Fruit fly (Drosophila melanogaster): Measurements from ENCODE around the gene CG42714.

The CG42714 gene

dm6 chr3L:6245646-6246045 is 11.8 kb upstream of the CG42714 start, which contains the start of gene Mdr65:
Mdr65 (minus strand) TSS chr3L:6245746.
- no peak for TF ChIP-seq zf30C (GFP tag; optimal IDR thresholded peaks at IDR 0.05)
- TF ChIP-seq CG4617 (GFP tag; optimal IDR thresholded peaks at IDR 0.05; ENCODE audit: borderline replicate concordance) = no peak
- TF ChIP-seq CG3407 (GFP tag; optimal IDR thresholded peaks at IDR 0.05) = no peak
- TF ChIP-seq eyg (GFP tag; optimal IDR thresholded peaks at IDR 0.05) = no peak
- no peak for TF ChIP-seq dpn (GFP tag; optimal IDR thresholded peaks at IDR 0.05)
- TF ChIP-seq CG6791 (GFP tag; IDR thresholded peaks at IDR 0.05; ENCODE audit: partially characterized antibody) = no peak
- TF ChIP-seq her (GFP tag; optimal IDR thresholded peaks at IDR 0.05) = no peak
- no peak for TF ChIP-seq fd96Cb (tag; optimal IDR thresholded peaks at IDR 0.05)
- TF ChIP-seq Dek (tag; optimal IDR thresholded peaks at IDR 0.05) = no peak

DNA sequence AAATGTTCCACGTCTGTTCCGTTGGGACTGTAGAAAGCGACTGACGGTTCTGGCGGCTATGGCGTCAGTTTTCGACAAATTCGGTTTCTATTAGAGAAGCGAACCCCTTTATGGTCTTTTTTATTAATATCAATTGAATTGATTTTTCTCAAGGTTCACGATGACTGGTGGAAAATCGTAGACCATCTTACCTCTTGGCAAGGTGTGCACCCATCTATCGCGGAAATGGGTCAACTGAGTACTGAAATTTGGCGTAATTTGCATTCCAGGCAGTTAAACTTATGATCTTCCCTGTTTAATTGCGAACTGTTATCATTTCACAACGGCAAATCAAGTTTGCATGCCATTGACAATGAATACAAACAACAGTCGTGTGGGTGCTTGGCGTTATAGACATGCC is 6.1 kb upstream of the CG42714 start, which contains the start of gene CG10226:
CG10226 (minus strand) TSS at position 101 of the 400 bp plus-strand sequence.
- no peak for TF ChIP-seq Max (GFP tag; optimal IDR thresholded peaks at IDR 0.05)
- no peak for TF ChIP-seq kah (GFP tag; optimal IDR thresholded peaks at IDR 0.05)
- no peak for TF ChIP-seq CG33213 (GFP tag; optimal IDR thresholded peaks at IDR 0.05)
- no peak for TF ChIP-seq CG13296 (GFP tag; optimal IDR thresholded peaks at IDR 0.05)
- TF ChIP-seq Pdp1 (GFP tag; optimal IDR thresholded peaks at IDR 0.05) = no peak

DNA sequence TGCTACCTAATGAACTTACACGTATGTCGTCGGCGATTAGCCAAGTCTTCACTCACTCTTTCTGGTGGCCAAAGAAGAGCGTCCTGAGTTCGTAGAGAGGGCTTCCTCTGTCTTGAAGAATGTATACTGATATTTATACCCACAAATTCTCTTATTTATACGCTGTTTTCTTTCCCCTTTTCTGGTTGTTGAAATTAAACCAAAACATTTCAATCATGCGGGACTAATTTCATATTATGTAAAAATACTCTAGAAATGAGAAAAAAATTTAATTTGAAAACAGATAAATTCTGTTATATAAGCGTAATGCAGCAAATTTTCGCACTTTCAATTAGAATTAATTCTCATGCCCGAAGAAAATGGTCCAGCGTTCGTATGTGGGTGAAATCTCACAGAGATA is 575 bp downstream of the CG42714 start, which contains the start of gene BG642312:
BG642312 (minus strand) TSS at position 101 of the 400 bp plus-strand sequence.
- TF ChIP-seq h (optimal IDR thresholded peaks at IDR 0.05) (no peak), Doc2 (GFP tag; IDR thresholded peaks at IDR 0.05) (no peak)

- TF ChIP-seq Scr (GFP tag; IDR thresholded peaks at IDR 0.05; ENCODE audit: partially characterized antibody) = no peak
- TF ChIP-seq bab2 (GFP tag; optimal IDR thresholded peaks at IDR 0.05) = no peak
- no peak for TF ChIP-seq Lpt (GFP tag; optimal IDR thresholded peaks at IDR 0.05)
Observed at dm6 chr3L:6232261-6232660, 1.6 kb downstream of the CG42714 start, which contains the start of gene CG13299. CG13299 (minus strand) TSS chr3L:6232361.

- TF ChIP-seq Bgb (GFP tag; IDR thresholded peaks at IDR 0.05; ENCODE audit: partially characterized antibody) = no peak
- TF ChIP-seq row (GFP tag; IDR thresholded peaks at IDR 0.05) = peak; percentile 53
- TF ChIP-seq mam (GFP tag; optimal IDR thresholded peaks at IDR 0.05) = peak; percentile 5
- TF ChIP-seq kni (GFP tag; optimal IDR thresholded peaks at IDR 0.05) = no peak
- no peak for TF ChIP-seq Jarid2 (GFP tag; optimal IDR thresholded peaks at IDR 0.05)
- TF ChIP-seq CG18011 (GFP tag; optimal IDR thresholded peaks at IDR 0.05) = no peak
- TF ChIP-seq CG18476 (GFP tag; optimal IDR thresholded peaks at IDR 0.05) = no peak
- no peak for TF ChIP-seq Bdp1 (GFP tag; optimal IDR thresholded peaks at IDR 0.05)
- TF ChIP-seq CG2129 (GFP tag; IDR thresholded peaks at IDR 0.05; ENCODE audit: partially characterized antibody) = no peak
- no peak for TF ChIP-seq CG3838 (GFP tag; optimal IDR thresholded peaks at IDR 0.05)
- no peak for TF ChIP-seq CG15011 (GFP tag; optimal IDR thresholded peaks at IDR 0.05)
- TF ChIP-seq zfh1 (GFP tag; IDR thresholded peaks at IDR 0.05) = peak; percentile 64; the same call in 2 of the 3 replicates
- TF ChIP-seq CG6683 (GFP tag; optimal IDR thresholded peaks at IDR 0.05) = no peak
- TF ChIP-seq ham (GFP tag; IDR thresholded peaks at IDR 0.05) = no peak
- TF ChIP-seq fd64A (GFP tag; optimal IDR thresholded peaks at IDR 0.05) = no peak
- TF ChIP-seq ab (GFP tag; optimal IDR thresholded peaks at IDR 0.05) = no peak
- no peak for TF ChIP-seq pnt (GFP tag; optimal IDR thresholded peaks at IDR 0.05)
- TF ChIP-seq CG33213 (GFP tag; optimal IDR thresholded peaks at IDR 0.05) = no peak
- TF ChIP-seq CG17361 (GFP tag; IDR thresholded peaks at IDR 0.05) = 0 out of 3 replicates have a peak, but pooled peaks have one; percentile 22
- TF ChIP-seq CG6765 (GFP tag; optimal IDR thresholded peaks at IDR 0.05) = no peak
- TF ChIP-seq Nf-YA (GFP tag; IDR thresholded peaks at IDR 0.05) = no peak
- TF ChIP-seq Usf (GFP tag; optimal IDR thresholded peaks at IDR 0.05) = peak; percentile 3
- TF ChIP-seq zen (tag; optimal IDR thresholded peaks at IDR 0.05) = no peak
- TF ChIP-seq CG5180 (GFP tag; optimal IDR thresholded peaks at IDR 0.05) = no peak
- no peak for TF ChIP-seq CG16779 (GFP tag; IDR thresholded peaks at IDR 0.05)
- peak; percentile 24; the same call in 1 of the 4 replicates for TF ChIP-seq Gug (GFP tag; IDR thresholded peaks at IDR 0.05)
Observed at dm6 chr3L:6220187-6220586, 13.7 kb downstream of the CG42714 start, which contains the start of gene CG33946. CG33946 (plus strand) TSS chr3L:6220578.
